Fruit fly (Drosophila melanogaster) whole organism, embryonic: Measurements from ENCODE around the gene Targ2.
A peak's percentile ranks its signal among the peaks of the same experiment; 100 is the strongest.

ENCODE experiments used
- Asciz ChIP-seq: fragments of 200-800 bp; sonication (Bioruptor generic); optimal IDR thresholded peaks from 2 replicates; lab custom pipeline; 2017; ENCODE audit warnings: missing biosample characterization, mild to moderate bottlenecking, missing genetic modification characterization, missing genetic modification reagents
- B-H1 ChIP-seq: fragments of 200-800 bp; sonication (Bioruptor generic); IDR thresholded peaks from 3 replicates; pipeline ENCODE4 v1.3.6; 2022; ENCODE audit warnings: missing biosample characterization, missing genetic modification characterization
- Bgb ChIP-seq: fragments of 200-800 bp; sonication (Bioruptor generic); IDR thresholded peaks from 2 replicates; pipeline ENCODE4 v1.3.6; 2022; ENCODE audit warnings: missing biosample characterization, missing genetic modification characterization; ENCODE audit not compliant: partially characterized antibody
- CG10321 ChIP-seq: fragments of 200-800 bp; sonication (Bioruptor generic); IDR thresholded peaks from 2 replicates; pipeline ENCODE4 v1.3.6; 2022; ENCODE audit warnings: missing biosample characterization, missing genetic modification characterization
- CG13296 ChIP-seq: fragments of 200-800 bp; sonication (Bioruptor generic); optimal IDR thresholded peaks from 3 replicates; lab custom pipeline; 2018; ENCODE audit warnings: missing biosample characterization, mild to moderate bottlenecking, missing genetic modification characterization
- CG14710 ChIP-seq: fragments of 200-800 bp; sonication (Bioruptor generic); optimal IDR thresholded peaks from 3 replicates; lab custom pipeline; 2019; ENCODE audit warnings: missing biosample characterization, mild to moderate bottlenecking, missing genetic modification characterization, moderate library complexity
- CG15514 ChIP-seq: fragments of 200-800 bp; sonication (Bioruptor generic); optimal IDR thresholded peaks from 3 replicates; lab custom pipeline; 2017; ENCODE audit warnings: missing biosample characterization, missing genetic modification characterization, mild to moderate bottlenecking, moderate library complexity, missing genetic modification reagents
- CG17802 ChIP-seq: fragments of 200-800 bp; sonication (Bioruptor generic); optimal IDR thresholded peaks from 2 replicates; lab custom pipeline; 2018; ENCODE audit warnings: missing biosample characterization, mild to moderate bottlenecking, missing genetic modification characterization, moderate library complexity
- CG18262 ChIP-seq: fragments of 200-800 bp; optimal IDR thresholded peaks from 3 replicates; lab custom pipeline; 2019; ENCODE audit warnings: missing biosample characterization, mild to moderate bottlenecking, missing genetic modification characterization, moderate library complexity
- CG2712 ChIP-seq: fragments of 200-800 bp; optimal IDR thresholded peaks from 3 replicates; lab custom pipeline; 2019; ENCODE audit warnings: missing biosample characterization, mild to moderate bottlenecking, missing genetic modification characterization, moderate library complexity
- CG31441 ChIP-seq: fragments of 200-800 bp; sonication (Bioruptor generic); IDR thresholded peaks from 2 replicates; pipeline ENCODE4 v1.3.6; 2022; ENCODE audit warnings: missing biosample characterization, missing genetic modification characterization
- CG4282 ChIP-seq: fragments of 200-800 bp; sonication (Bioruptor generic); optimal IDR thresholded peaks from 2 replicates; lab custom pipeline; 2016; ENCODE audit warnings: missing biosample characterization, missing genetic modification characterization
- CG4730 ChIP-seq: fragments of 200-800 bp; sonication (Bioruptor generic); IDR thresholded peaks from 2 replicates; pipeline ENCODE4 v1.3.6; 2022; ENCODE audit warnings: missing biosample characterization, missing genetic modification characterization
- CG6175 ChIP-seq: fragments of 200-800 bp; sonication (Bioruptor generic); IDR thresholded peaks from 3 replicates; pipeline ENCODE4 v1.3.6; 2022; ENCODE audit warnings: missing biosample characterization, missing genetic modification characterization
- CG6813 ChIP-seq: fragments of 200-800 bp; sonication (Bioruptor generic); optimal IDR thresholded peaks from 2 replicates; lab custom pipeline; 2017; ENCODE audit warnings: missing biosample characterization, missing genetic modification characterization, mild to moderate bottlenecking, moderate library complexity, missing genetic modification reagents
- CG7987 ChIP-seq: fragments of 200-800 bp; sonication (Bioruptor generic); optimal IDR thresholded peaks from 2 replicates; lab custom pipeline; 2018; ENCODE audit warnings: missing biosample characterization, mild to moderate bottlenecking, missing genetic modification characterization, moderate library complexity
- CG9797 ChIP-seq: fragments of 200-800 bp; sonication (Bioruptor generic); optimal IDR thresholded peaks from 3 replicates; lab custom pipeline; 2018; ENCODE audit warnings: missing biosample characterization, mild to moderate bottlenecking, missing genetic modification characterization
- CG9876 ChIP-seq: fragments of 200-800 bp; sonication (Bioruptor generic); optimal IDR thresholded peaks from 2 replicates; lab custom pipeline; 2016; ENCODE audit warnings: missing biosample characterization, missing genetic modification characterization
- CG9932 ChIP-seq: fragments of 200-800 bp; sonication (Bioruptor generic); IDR thresholded peaks from 2 replicates; pipeline ENCODE4 v1.3.6; 2022; ENCODE audit warnings: missing biosample characterization, missing genetic modification characterization
- CHES-1-like ChIP-seq: fragments of 200-800 bp; sonication (Bioruptor generic); optimal IDR thresholded peaks from 2 replicates; lab custom pipeline; 2016; ENCODE audit warnings: missing biosample characterization, missing genetic modification characterization
- Drgx ChIP-seq: fragments of 200-800 bp; sonication (Bioruptor generic); IDR thresholded peaks from 2 replicates; pipeline ENCODE4 v1.3.6; 2022; ENCODE audit warnings: missing biosample characterization, missing genetic modification characterization
- Ets65A ChIP-seq: fragments of 200-800 bp; sonication (Bioruptor generic); peaks from one replicate; lab custom pipeline; 2016; ENCODE audit warnings: missing biosample characterization, missing genetic modification characterization
- Rfx ChIP-seq: fragments of 200-800 bp; sonication (Bioruptor generic); IDR thresholded peaks from 2 replicates; pipeline ENCODE4 v1.3.6; 2022; ENCODE audit warnings: missing biosample characterization, missing genetic modification characterization
- Sox102F ChIP-seq: fragments of 200-800 bp; sonication (Bioruptor generic); optimal IDR thresholded peaks from 2 replicates; lab custom pipeline; 2018; ENCODE audit warnings: missing biosample characterization, mild to moderate bottlenecking, missing genetic modification characterization, moderate library complexity
- abd-A ChIP-seq: fragments of 200-800 bp; sonication (Bioruptor generic); optimal IDR thresholded peaks from 3 replicates; lab custom pipeline; 2019; ENCODE audit warnings: missing biosample characterization, mild to moderate bottlenecking, missing genetic modification characterization, moderate library complexity
- amos ChIP-seq: fragments of 200-800 bp; sonication (Bioruptor generic); IDR thresholded peaks from 2 replicates; pipeline ENCODE4 v1.3.6; 2022; ENCODE audit warnings: missing biosample characterization, missing genetic modification characterization; ENCODE audit not compliant: partially characterized antibody
- ems ChIP-seq: fragments of 200-800 bp; sonication (Bioruptor generic); optimal IDR thresholded peaks from 3 replicates; lab custom pipeline; 2016; ENCODE audit warnings: missing biosample characterization, missing genetic modification characterization
- fru ChIP-seq: fragments of >200 bp; optimal IDR thresholded peaks from 2 replicates; lab custom pipeline; 2017
- gem ChIP-seq: fragments of 200-800 bp; sonication (Bioruptor generic); optimal IDR thresholded peaks from 2 replicates; lab custom pipeline; 2019; ENCODE audit warnings: missing biosample characterization, mild to moderate bottlenecking, missing genetic modification characterization, moderate library complexity
- inv ChIP-seq: fragments of 200-800 bp; sonication (Bioruptor generic); IDR thresholded peaks from 2 replicates; pipeline ENCODE4 v1.3.6; 2022; ENCODE audit warnings: missing biosample characterization, missing genetic modification characterization; ENCODE audit not compliant: partially characterized antibody
- scrt ChIP-seq: fragments of 200-800 bp; sonication (Bioruptor generic); optimal IDR thresholded peaks from 2 replicates; lab custom pipeline; 2018; ENCODE audit warnings: missing biosample characterization, mild to moderate bottlenecking, missing genetic modification characterization, moderate library complexity
- shn ChIP-seq: fragments of 200-800 bp; sonication (Bioruptor generic); optimal IDR thresholded peaks from 3 replicates; lab custom pipeline; 2016; ENCODE audit warnings: missing biosample characterization, missing genetic modification characterization
- stwl ChIP-seq: fragments of 200-800 bp; sonication (Bioruptor generic); optimal IDR thresholded peaks from 3 replicates; lab custom pipeline; 2018; ENCODE audit warnings: missing biosample characterization, mild to moderate bottlenecking, missing genetic modification characterization, moderate library complexity
- toy ChIP-seq: fragments of 200-800 bp; sonication (Bioruptor generic); IDR thresholded peaks from 2 replicates; pipeline ENCODE4 v1.3.6; 2022; ENCODE audit warnings: missing biosample characterization, missing genetic modification characterization
- trem ChIP-seq: fragments of 200-800 bp; optimal IDR thresholded peaks from 3 replicates; lab custom pipeline; 2019; ENCODE audit warnings: missing biosample characterization, mild to moderate bottlenecking, missing genetic modification characterization, moderate library complexity
- ttk ChIP-seq: fragments of 200-800 bp; sonication (Bioruptor generic); IDR thresholded peaks from 2 replicates; pipeline ENCODE4 v2.1.2; 2022; ENCODE audit warnings: missing biosample characterization, missing genetic modification characterization
- twi ChIP-seq: fragments of 200-800 bp; optimal IDR thresholded peaks from 2 replicates; lab custom pipeline; 2019; ENCODE audit warnings: missing biosample characterization, mild to moderate bottlenecking, missing genetic modification characterization, moderate library complexity
- wor ChIP-seq: fragments of 200-800 bp; sonication (Bioruptor generic); IDR thresholded peaks from 2 replicates; pipeline ENCODE4 v1.3.6; 2022; ENCODE audit warnings: missing biosample characterization, missing genetic modification characterization
- zf30C ChIP-seq: fragments of 200-800 bp; sonication (Bioruptor generic); optimal IDR thresholded peaks from 3 replicates; lab custom pipeline; 2018; ENCODE audit warnings: missing biosample characterization, mild to moderate bottlenecking, missing genetic modification characterization

Targ2 gene

dm6 chr3L:21251381-21251780, 48.3 kb upstream of the Targ2 start (continued):
- TF ChIP-seq CG9932 (GFP tag; lab: Robert Waterston, UW) (peak; percentile 46), CG17802 (tag; lab: Kevin White, UChicago) (no peak), Rfx (GFP tag; lab: Robert Waterston, UW) (peak; percentile 31; the same call in 1 of the 2 replicates), shn (GFP tag; lab: Kevin White, UChicago) (peak; percentile 28), abd-A (tag; lab: Kevin White, UChicago) (peak; percentile 71), B-H1 (GFP tag; lab: Robert Waterston, UW) (no peak), zf30C (GFP tag; lab: Kevin White, UChicago) (no peak), inv (GFP tag; lab: Robert Waterston, UW) (no peak), ttk (no peak), toy (GFP tag; lab: Robert Waterston, UW) (no peak), CG6175 (no peak; the same call in 2 of the 3 replicates), trem (tag; lab: Kevin White, UChicago) (no peak), Ets65A (GFP tag; lab: Kevin White, UChicago) (no peak), CG14710 (tag; lab: Kevin White, UChicago) (no peak), CG15514 (GFP tag; lab: Kevin White, UChicago) (no peak), CG9797 (GFP tag; lab: Kevin White, UChicago) (no peak), CG9876 (GFP tag; lab: Kevin White, UChicago) (no peak), Asciz (GFP tag; lab: Kevin White, UChicago) (no peak), wor (GFP tag; lab: Robert Waterston, UW) (no peak), CG4282 (GFP tag; lab: Kevin White, UChicago) (no peak)

dm6 chr3L:21243417-21243816, 40.4 kb upstream of the Targ2 start:
- TF ChIP-seq fru (lab: Kevin White, UChicago) (no peak), amos (GFP tag; lab: Robert Waterston, UW) (no peak), Sox102F (GFP tag; lab: Kevin White, UChicago) (peak; percentile 1), CG10321 (no peak), stwl (tag; lab: Kevin White, UChicago) (no peak), CG31441 (GFP tag; lab: Robert Waterston, UW) (0 out of 2 replicates have a peak, but pooled peaks have one; percentile 20), Bgb (no peak), Drgx (GFP tag; lab: Robert Waterston, UW) (0 out of 2 replicates have a peak, but pooled peaks have one; percentile 23), CG18262 (tag; lab: Kevin White, UChicago) (peak; percentile 5), CG7987 (GFP tag; lab: Kevin White, UChicago) (no peak), ttk (no peak), CG13296 (GFP tag; lab: Kevin White, UChicago) (no peak), CG6813 (GFP tag; lab: Kevin White, UChicago) (no peak), CG2712 (tag; lab: Kevin White, UChicago) (peak; percentile 0), scrt (GFP tag; lab: Kevin White, UChicago) (no peak), CG4730 (GFP tag; lab: Robert Waterston, UW) (no peak), ems (GFP tag; lab: Kevin White, UChicago) (no peak), twi (tag; lab: Kevin White, UChicago) (no peak), CHES-1-like (GFP tag; lab: Kevin White, UChicago) (no peak), gem (tag; lab: Kevin White, UChicago) (peak; percentile 19)
- TF ChIP-seq, all 482 proteins: peak for 6
